Fruit fly (Drosophila melanogaster) whole organism, pupa: ENCODE results near the gene GstD1.

Source experiments
- CG12605 ChIP-seq: fragments of 200-800 bp; sonication (Bioruptor generic); IDR thresholded peaks from 2 replicates; pipeline ENCODE4 v1.3.6; 2022; ENCODE audit warnings: missing biosample characterization, missing genetic modification characterization
- CG34367 ChIP-seq: fragments of 200-800 bp; sonication (Bioruptor generic); optimal IDR thresholded peaks from 2 replicates; lab custom pipeline; 2018; ENCODE audit warnings: missing biosample characterization, mild to moderate bottlenecking, missing genetic modification characterization
- CG8301 ChIP-seq: fragments of 200-800 bp; sonication (Bioruptor generic); optimal IDR thresholded peaks from 2 replicates; lab custom pipeline; 2018; ENCODE audit warnings: missing biosample characterization, mild to moderate bottlenecking, missing genetic modification characterization
- EcR ChIP-seq: fragments of 200-800 bp; sonication (Bioruptor generic); optimal IDR thresholded peaks from 3 replicates; lab custom pipeline; 2019; ENCODE audit warnings: missing biosample characterization, missing genetic modification characterization, mild to moderate bottlenecking, moderate library complexity, missing genetic modification reagents
- Ets98B ChIP-seq: fragments of 200-800 bp; sonication (Bioruptor generic); IDR thresholded peaks from 2 replicates; pipeline ENCODE4 v1.3.6; 2022; ENCODE audit warnings: missing biosample characterization, missing genetic modification characterization
- gl ChIP-seq: fragments of 200-800 bp; sonication (Bioruptor generic); optimal IDR thresholded peaks from 2 replicates; lab custom pipeline; 2018; ENCODE audit warnings: missing biosample characterization, mild to moderate bottlenecking, missing genetic modification characterization

DNA sequence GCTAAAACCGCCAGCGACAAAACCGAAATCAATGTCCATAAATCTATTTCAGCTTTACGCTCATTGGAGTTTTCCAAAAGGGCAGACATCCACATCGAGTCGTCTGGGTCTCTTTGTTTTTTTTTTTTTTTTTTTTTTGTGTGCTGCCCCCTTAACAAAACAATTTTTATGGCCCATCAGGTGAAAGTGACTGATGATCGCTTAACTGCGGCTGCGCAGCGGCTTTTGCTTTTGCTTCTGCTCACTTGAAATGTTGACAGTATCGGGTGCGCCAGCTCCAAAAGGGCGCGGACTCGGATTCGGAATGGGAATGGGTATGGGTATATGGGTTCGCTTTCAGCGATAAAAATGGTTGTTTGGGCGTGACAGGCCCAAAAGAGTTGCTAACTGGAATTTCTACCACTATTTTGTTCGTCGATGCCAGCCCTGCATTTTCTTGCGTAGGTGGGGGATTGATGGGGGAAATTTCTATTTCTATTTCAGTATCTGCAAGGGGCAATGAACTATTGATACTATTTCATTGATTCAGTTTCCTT is 7.0 kb downstream of the GstD1 start:
- TF ChIP-seq CG34367 (tag; lab: Kevin White, UChicago) (no peak), EcR (GFP tag; lab: Kevin White, UChicago) (no peak), CG8301 (tag; lab: Kevin White, UChicago) (no peak), gl (tag; lab: Kevin White, UChicago) (no peak), CG12605 (GFP tag; lab: Robert Waterston, UW) (no peak), Ets98B (GFP tag; lab: Robert Waterston, UW) (no peak)
